Fruit fly (Drosophila melanogaster) Kc167 (cell line): ENCODE results near the gene Sec61alpha.

ENCODE experiments used
- Myc ChIP-seq: fragments of >200 bp; optimal IDR thresholded peaks from 2 replicates; lab custom pipeline; 2017; ENCODE audit warnings: missing external identifiers
- Sin3A ChIP-seq: fragments of >200 bp; optimal IDR thresholded peaks from 2 replicates; lab custom pipeline; 2018; ENCODE audit warnings: missing external identifiers
- h ChIP-seq: fragments of >200 bp; optimal IDR thresholded peaks from 3 replicates; lab custom pipeline; 2018; ENCODE audit warnings: missing external identifiers
- insv ChIP-seq: fragments of >200 bp; optimal IDR thresholded peaks from 3 replicates; lab custom pipeline; 2018; ENCODE audit warnings: missing external identifiers
- psq ChIP-seq: fragments of >200 bp; optimal IDR thresholded peaks from 2 replicates; lab custom pipeline; 2017; ENCODE audit warnings: missing external identifiers
- ttk ChIP-seq: sonication (Bioruptor generic); optimal IDR thresholded peaks from 2 replicates; lab custom pipeline; 2017; ENCODE audit warnings: missing external identifiers

Gene Sec61alpha

DNA sequence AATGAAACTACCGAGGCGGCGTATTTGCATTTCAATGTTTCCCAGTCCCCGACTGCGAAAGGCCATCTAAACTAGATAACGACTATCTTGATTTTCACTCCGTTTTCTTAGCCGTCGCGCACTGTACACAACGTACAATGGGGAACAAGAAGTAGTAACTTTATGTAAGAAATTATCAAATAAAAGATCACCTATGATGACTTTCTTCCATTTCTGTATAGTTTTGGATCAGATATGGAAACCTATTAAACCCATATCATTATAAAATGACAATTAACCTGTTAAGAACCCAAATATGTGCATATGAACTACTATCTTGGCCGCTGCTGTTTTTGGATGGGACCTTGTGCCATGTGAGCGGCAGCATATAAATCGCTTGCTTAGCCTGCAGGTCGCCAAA is 16.1 kb downstream of the Sec61alpha start:
- TF ChIP-seq Myc (lab: Kevin White, UChicago) (no peak), insv (no peak), psq (no peak), h (lab: Kevin White, UChicago) (no peak), Sin3A (lab: Kevin White, UChicago) (no peak), ttk (lab: Kevin White, UChicago) (no peak)

DNA sequence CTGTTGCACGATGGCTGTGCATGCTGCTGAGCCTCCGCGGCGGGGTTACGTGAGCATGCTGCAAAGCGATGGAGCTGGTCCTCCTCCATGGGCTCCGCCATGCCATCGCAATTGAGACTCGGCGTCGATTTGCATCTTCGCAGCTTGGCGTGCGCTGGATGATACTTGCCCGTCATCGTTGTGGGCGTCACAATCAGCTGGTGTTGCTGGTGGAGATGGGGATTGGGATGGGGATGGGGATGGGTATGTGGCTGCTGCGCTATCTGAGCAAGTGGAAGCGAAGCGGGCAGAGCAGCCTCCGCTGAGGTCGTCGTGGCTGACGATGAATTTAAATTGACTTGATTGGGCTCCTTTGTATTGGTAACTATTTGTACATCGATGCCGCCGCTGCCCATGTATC is 17.0 kb downstream of the Sec61alpha start:
- no peak for TF ChIP-seq psq
- no peak for TF ChIP-seq Sin3A (lab: Kevin White, UChicago)
- no peak for TF ChIP-seq Myc (lab: Kevin White, UChicago)
- TF ChIP-seq insv, result no peak
- no peak for TF ChIP-seq h (lab: Kevin White, UChicago)

DNA sequence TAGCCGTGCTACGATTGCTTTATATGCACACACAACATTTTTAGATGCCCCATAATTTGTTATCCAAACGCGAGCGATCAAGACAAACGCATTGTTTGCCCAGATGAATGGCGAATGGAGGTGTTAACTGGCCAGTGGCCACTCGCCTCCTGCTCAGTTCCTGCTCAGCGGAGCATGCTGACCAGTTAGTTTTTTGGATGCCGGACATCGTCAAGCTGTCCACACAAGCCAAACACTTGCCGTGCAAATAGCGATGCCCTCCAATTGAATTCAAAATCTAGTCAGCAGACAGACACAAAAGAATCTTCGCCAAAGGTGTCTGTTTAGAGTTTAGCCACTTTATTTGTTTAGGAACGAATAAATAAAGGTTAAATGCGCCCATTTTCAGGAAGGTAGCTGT is 18.1 kb downstream of the Sec61alpha start:
- no peak for TF ChIP-seq h (lab: Kevin White, UChicago)
- TF ChIP-seq Myc (lab: Kevin White, UChicago), result no peak
- no peak for TF ChIP-seq insv
- no peak for TF ChIP-seq Sin3A (lab: Kevin White, UChicago)
- no peak for TF ChIP-seq psq
- no peak for TF ChIP-seq ttk (lab: Kevin White, UChicago)

DNA sequence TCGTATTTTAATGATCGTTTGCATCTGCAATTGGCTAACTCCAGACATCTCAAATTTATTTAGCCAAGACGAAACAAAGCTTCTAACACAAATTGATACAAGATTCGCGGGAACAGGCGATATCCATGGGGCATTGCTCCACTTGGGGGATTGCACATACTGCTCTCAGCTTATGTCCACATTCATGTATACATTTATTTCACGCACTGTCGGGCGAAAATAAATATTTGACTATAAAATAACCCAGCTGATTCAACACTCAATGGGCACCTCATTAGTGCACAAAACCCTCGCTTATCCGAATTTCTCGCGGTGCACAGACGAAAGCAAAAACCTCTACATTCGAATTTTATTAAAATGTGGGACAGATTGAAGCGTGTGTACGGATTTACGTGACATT is 18.9 kb downstream of the Sec61alpha start:
- TF ChIP-seq Myc (lab: Kevin White, UChicago) (no peak), psq (no peak), h (lab: Kevin White, UChicago) (no peak), ttk (lab: Kevin White, UChicago) (no peak), insv (no peak), Sin3A (lab: Kevin White, UChicago) (no peak)

DNA sequence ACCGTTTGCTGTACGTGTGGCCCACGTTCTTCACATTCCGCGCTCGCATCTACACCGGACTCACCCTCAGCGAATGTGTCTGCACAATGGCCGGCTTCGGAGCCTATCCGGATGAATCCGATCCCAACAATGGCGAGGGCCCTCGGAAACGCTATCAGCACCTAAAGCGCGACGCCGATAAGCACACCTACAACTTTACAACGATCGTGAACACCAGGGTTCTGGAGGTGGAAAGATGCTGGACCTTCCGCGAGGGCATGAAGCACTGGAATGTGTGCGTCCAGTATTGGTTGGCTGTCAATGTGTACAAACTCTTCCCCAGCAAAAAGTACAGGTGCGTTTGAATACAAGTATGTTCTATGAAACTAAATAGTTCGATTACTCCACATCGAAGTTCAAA is 22.8 kb downstream of the Sec61alpha start:
- TF ChIP-seq psq (no peak), ttk (lab: Kevin White, UChicago) (no peak), insv (no peak), Sin3A (lab: Kevin White, UChicago) (no peak), Myc (lab: Kevin White, UChicago) (no peak)

DNA sequence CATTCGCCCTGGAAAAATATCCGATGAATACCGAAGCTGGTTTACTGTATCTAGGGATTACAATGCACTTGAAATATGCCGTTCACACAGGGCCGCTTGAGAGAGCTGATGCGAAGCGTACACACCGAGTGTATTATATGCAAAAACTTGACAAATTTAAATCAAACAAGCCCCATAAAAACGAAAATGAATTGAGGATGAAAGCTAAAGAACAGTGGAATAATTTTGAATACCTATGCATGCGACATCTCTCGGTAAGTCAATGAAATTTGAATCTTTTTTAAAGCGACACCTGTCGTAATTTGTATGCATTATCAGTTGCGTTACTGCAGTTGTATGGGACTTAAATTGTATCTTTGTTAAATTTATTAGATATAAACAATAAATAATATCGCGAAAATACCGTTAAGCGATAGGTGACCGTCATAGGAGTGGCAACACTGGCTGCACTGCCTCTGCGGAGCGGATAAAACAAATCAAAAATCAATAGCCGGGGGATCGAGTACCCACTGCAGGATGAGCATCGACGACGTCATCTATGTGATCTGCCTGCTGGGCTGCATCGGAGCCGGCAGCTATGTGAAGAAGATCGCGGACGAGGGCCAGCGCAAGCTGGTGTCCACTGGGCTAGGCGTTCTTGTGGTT is 24.3 kb downstream of the Sec61alpha start, which contains the start of gene frj:
Gene frj, plus strand, starts transcription at position 98 of the 645 bp plus-strand sequence.
- TF ChIP-seq Myc (lab: Kevin White, UChicago) (no peak), insv (no peak), ttk (lab: Kevin White, UChicago) (no peak), psq (no peak), h (lab: Kevin White, UChicago) (no peak), Sin3A (lab: Kevin White, UChicago) (no peak)

DNA sequence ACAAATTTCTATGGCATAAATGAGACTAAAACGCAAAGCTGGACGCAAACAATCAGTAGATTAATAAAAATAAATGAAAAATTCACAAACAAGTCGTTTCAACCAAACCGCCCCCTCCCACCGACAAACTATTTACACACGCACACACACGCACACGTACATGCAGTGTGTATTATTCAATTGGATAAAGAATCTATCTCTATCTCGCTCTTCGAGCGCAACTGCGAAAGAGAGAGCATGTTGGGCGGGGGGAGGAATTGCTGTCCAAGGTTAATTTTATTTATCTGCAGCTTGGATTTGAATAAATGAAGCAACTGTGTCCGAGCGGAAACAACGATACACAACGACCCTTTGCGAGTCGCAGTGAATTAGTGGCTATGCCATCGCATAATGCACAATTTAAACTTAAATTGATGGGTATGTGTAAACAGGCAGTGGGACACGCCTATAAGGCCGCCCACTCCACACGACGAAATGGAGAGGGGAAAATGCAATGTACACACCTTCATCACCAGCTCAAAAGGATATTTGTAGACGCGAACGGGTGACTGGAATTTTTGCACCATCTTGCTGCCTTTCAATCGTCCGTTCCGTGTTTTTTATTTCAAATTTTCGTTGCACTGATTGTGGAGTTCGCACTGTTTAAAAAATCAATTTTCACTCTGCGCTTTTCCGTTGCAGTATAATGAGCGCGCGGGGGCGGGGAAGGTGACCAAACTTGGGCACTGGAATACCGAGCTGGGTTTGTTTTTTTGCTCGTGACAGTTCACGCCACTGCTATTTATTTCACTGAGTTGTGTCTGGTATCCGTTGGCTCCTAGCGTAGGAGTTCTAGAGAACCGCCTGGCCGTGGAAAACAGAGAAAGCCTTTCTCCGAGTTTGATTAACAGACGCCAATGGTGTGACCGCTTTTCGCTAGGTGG is 25.1 kb downstream of the Sec61alpha start, which contains the start of gene retm:
Gene retm, minus strand, starts transcription at position 898 of the 923 bp plus-strand sequence.
- TF ChIP-seq psq (no peak), Sin3A (lab: Kevin White, UChicago) (no peak), ttk (lab: Kevin White, UChicago) (no peak), h (lab: Kevin White, UChicago) (no peak)

DNA sequence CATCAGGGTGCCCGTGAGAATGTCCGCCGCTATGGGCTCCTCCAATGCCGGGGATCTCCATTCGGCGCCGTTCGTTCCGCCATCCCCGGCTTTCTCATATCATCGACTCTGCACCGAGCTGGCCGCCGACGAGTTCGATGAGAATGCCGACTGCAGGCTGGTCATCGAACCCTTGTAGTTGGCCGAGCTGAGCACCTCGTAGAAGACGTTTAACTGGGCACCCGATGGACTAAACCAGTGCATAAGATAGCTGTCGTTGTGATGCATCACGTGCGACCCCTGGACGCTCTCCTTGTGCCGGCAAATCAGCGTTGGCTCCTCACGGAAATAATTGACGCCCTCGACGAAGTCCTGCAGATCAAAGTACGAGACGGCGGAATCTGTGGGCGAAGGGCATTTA is 30.6 kb downstream of the Sec61alpha start:
- TF ChIP-seq h (lab: Kevin White, UChicago), result no peak
- no peak for TF ChIP-seq Myc (lab: Kevin White, UChicago)
- TF ChIP-seq insv, result no peak
- TF ChIP-seq Sin3A (lab: Kevin White, UChicago), result no peak

DNA sequence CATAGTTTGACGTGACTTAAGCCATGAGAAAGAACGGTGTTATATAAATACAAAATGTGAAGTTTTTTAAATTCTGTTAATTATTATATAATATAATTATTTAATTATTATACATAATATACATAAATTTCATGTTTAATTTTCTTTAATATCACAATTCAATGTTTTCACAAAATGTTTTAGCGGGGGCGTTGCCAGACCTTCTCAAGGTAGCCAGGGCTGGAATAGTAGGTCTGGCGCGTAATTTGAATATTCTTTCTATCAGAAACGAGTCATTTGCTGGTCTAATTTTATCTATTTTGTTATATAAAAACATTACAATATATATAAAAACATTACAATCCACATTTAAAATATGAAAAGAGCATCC is 32.1 kb downstream of the Sec61alpha start, which contains the start of gene Acox3:
Gene Acox3, minus strand, starts transcription at position 70 of the 370 bp plus-strand sequence.
- TF ChIP-seq psq, result no peak
- TF ChIP-seq h (lab: Kevin White, UChicago), result no peak
- no peak for TF ChIP-seq insv
- TF ChIP-seq ttk (lab: Kevin White, UChicago), result no peak
- no peak for TF ChIP-seq Myc (lab: Kevin White, UChicago)
- no peak for TF ChIP-seq Sin3A (lab: Kevin White, UChicago)

DNA sequence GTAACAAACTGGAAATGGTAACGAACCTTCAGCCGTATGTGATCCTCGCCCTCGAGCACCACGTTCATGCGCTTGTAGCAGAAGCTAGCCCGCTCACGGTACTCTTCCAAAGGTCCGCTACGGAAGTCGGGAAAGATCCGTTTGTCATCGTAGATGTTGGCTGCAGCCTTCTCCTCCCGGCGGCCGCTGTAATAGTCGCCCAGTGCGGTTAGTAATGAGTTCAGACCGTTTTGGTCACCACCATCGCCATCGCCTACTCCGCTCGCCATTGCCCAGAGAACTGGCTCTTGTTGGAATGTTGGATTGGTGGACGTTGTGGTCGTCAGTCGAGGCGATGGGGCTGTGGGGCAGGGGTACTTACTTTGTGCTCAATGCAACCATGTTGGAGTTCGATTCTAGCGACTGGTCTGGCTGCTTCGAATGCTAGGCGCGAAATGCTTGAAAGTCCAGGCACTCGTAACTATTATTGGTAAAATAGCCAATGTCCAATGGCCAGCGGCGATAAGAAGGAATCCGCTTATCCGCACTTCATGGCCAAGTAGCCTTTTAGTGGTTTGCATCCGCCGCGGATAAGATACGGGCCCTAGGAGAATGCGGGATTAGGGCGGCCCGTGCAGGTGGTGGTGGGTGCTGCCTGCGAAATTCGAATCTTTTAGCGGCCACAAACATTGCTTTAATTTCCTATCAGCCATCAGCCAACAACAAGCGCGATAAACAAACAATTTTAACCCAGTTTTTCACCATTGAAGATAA is 32.6 kb downstream of the Sec61alpha start:
- no peak for TF ChIP-seq psq
- no peak for TF ChIP-seq Sin3A (lab: Kevin White, UChicago)
- TF ChIP-seq h (lab: Kevin White, UChicago), result no peak
- TF ChIP-seq ttk (lab: Kevin White, UChicago), result no peak
- no peak for TF ChIP-seq Myc (lab: Kevin White, UChicago)
- no peak for TF ChIP-seq insv
